Worm (Caenorhabditis elegans) whole organism, young adult: Measurements from ENCODE around the gene srd-13.

ENCODE experiments used
- F23B12.7 ChIP-seq: sonication (generic microtip); optimal IDR thresholded peaks from 2 replicates; lab custom pipeline; 2017; ENCODE audit warnings: missing genetic modification characterization, mild to moderate bottlenecking, missing compliant biosample characterization, antibody characterized with exemption, moderate library complexity; ENCODE audit not compliant: insufficient read depth
- F52B5.7 ChIP-seq: sonication (generic microtip); optimal IDR thresholded peaks from 2 replicates; lab custom pipeline; 2016; ENCODE audit warnings: mild to moderate bottlenecking, missing genetic modification characterization, missing compliant biosample characterization
- Y79H2A.3 ChIP-seq: fragments of 200-800 bp; sonication (Bioruptor generic); conservative IDR thresholded peaks from 2 replicates; pipeline ENCODE4 v1.3.6; 2022; ENCODE audit warnings: missing genetic modification reagents, missing genetic modification characterization, missing compliant biosample characterization
- cebp-2 ChIP-seq: fragments of 200-800 bp; sonication (Bioruptor generic); IDR thresholded peaks from 2 replicates; pipeline ENCODE4 v1.3.6; 2022; ENCODE audit warnings: missing genetic modification characterization, missing compliant biosample characterization
- ceh-40 ChIP-seq: fragments of 200-800 bp; sonication (Bioruptor generic); IDR thresholded peaks from 2 replicates; pipeline ENCODE4 v1.3.6; 2022; ENCODE audit warnings: missing genetic modification characterization, missing compliant biosample characterization
- die-1 ChIP-seq: sonication (generic microtip); optimal IDR thresholded peaks from 2 replicates; lab custom pipeline; 2016; ENCODE audit warnings: missing genotype, mild to moderate bottlenecking, missing genetic modification characterization, missing compliant biosample characterization
- dpff-1 ChIP-seq: sonication (generic microtip); optimal IDR thresholded peaks from 2 replicates; lab custom pipeline; 2017; ENCODE audit warnings: mild to moderate bottlenecking, missing genetic modification characterization, missing compliant biosample characterization
- dpl-1 ChIP-seq: fragments of 150-350 bp; optimal IDR thresholded peaks from 2 replicates; lab custom pipeline; 2014; ENCODE audit warnings: missing biosample characterization, missing genetic modification reagents, missing genetic modification characterization
- egl-18 ChIP-seq: fragments of 200-800 bp; sonication (Bioruptor generic); IDR thresholded peaks from 2 replicates; pipeline ENCODE4 v1.3.6; 2022; ENCODE audit warnings: missing genetic modification reagents, missing genetic modification characterization, missing compliant biosample characterization
- lin-35 ChIP-seq, 3 experiments: fragments of 150-350 bp in 2 of 3; sonication (generic microtip) in 1 of 3; optimal IDR thresholded peaks; 2 replicates each; lab custom pipeline; 2014 to 2018; ENCODE audit warnings: missing biosample characterization in 3 of 3, missing genetic modification characterization in 3 of 3, missing genetic modification reagents in 3 of 3
- madf-6 ChIP-seq: fragments of 200-800 bp; sonication (Bioruptor generic); IDR thresholded peaks from 2 replicates; pipeline ENCODE4 v1.3.6; 2022; ENCODE audit warnings: missing genetic modification reagents, missing genetic modification characterization, missing compliant biosample characterization
- pha-4 ChIP-seq: fragments of 150-350 bp; sonication (generic microtip); optimal IDR thresholded peaks from 2 replicates; lab custom pipeline; 2014; ENCODE audit warnings: missing biosample characterization, missing genetic modification reagents, missing genetic modification characterization
- snpc-4 ChIP-seq, 5 experiments: fragments of 150-350 bp in 1 of 5; sonication (generic microtip) in 4 of 5; optimal IDR thresholded peaks; 2 replicates each; lab custom pipeline; 2014 to 2018; ENCODE audit warnings: missing genetic modification characterization in 5 of 5, missing biosample characterization in 3 of 5, antibody characterized with exemption in 2 of 5, mild to moderate bottlenecking in 2 of 5, missing compliant biosample characterization in 2 of 5, missing genotype in 2 of 5, moderate library complexity in 2 of 5, missing genetic modification reagents in 1 of 5

ce11 chrIV:5659461-5659860, 24.0 kb upstream of the srd-13 start:
- TF ChIP-seq lin-35 (GFP tag; optimal IDR thresholded peaks at IDR 0.05; lab: Kevin White, UChicago): no peak
- TF ChIP-seq madf-6: no peak
- no peak for TF ChIP-seq F52B5.7 (tag; lab: Kevin White, UChicago)
- TF ChIP-seq dpff-1: no peak
- TF ChIP-seq ceh-40 (GFP tag; lab: Robert Waterston, UW): no peak
- TF ChIP-seq cebp-2 (GFP tag; lab: Robert Waterston, UW): no peak
- TF ChIP-seq F23B12.7 (tag; lab: Kevin White, UChicago): no peak
- no peak for TF ChIP-seq die-1 (tag; lab: Kevin White, UChicago)
- no peak for TF ChIP-seq snpc-4 (GFP tag; optimal IDR thresholded peaks at IDR 0.05; lab: Kevin White, UChicago)
- TF ChIP-seq snpc-4 (tag; optimal IDR thresholded peaks at IDR 0.05; lab: Kevin White, UChicago): no peak
- TF ChIP-seq egl-18 (GFP tag; lab: Robert Waterston, UW): no peak
- TF ChIP-seq dpl-1 (GFP tag; lab: Kevin White, UChicago): no peak
- TF ChIP-seq Y79H2A.3: no peak
- no peak for TF ChIP-seq pha-4 (tag; lab: Kevin White, UChicago)
